Worm (Caenorhabditis elegans) whole organism, midembryonic: ENCODE results near the gene scl-9.
A peak's percentile ranks its signal among the peaks of the same experiment; 100 is the strongest.

Source experiments
- T22C8.4 ChIP-seq: fragments of 200-800 bp; sonication (Bioruptor generic); IDR thresholded peaks from 2 replicates; pipeline ENCODE4 v1.3.6; 2022; ENCODE audit warnings: missing genetic modification characterization, missing compliant biosample characterization
- cog-1 ChIP-seq: sonication (generic microtip); optimal IDR thresholded peaks from 2 replicates; lab custom pipeline; 2016; ENCODE audit warnings: missing genetic modification characterization, missing compliant biosample characterization
- flt-1 ChIP-seq: fragments of 200-800 bp; sonication (Bioruptor generic); IDR thresholded peaks from 2 replicates; pipeline ENCODE4 v1.3.6; 2022; ENCODE audit warnings: missing genetic modification characterization, missing compliant biosample characterization
- klf-2 ChIP-seq: fragments of 200-800 bp; sonication (Bioruptor generic); conservative IDR thresholded peaks from 2 replicates; pipeline ENCODE4 v1.3.6; 2022; ENCODE audit warnings: missing genetic modification reagents, missing genetic modification characterization, missing compliant biosample characterization
- med-1 ChIP-seq: sonication (generic microtip); optimal IDR thresholded peaks from 2 replicates; lab custom pipeline; 2017; ENCODE audit warnings: missing genetic modification characterization, mild to moderate bottlenecking, missing compliant biosample characterization, antibody characterized with exemption, missing genetic modification reagents; ENCODE audit not compliant: insufficient read depth
- ref-1 ChIP-seq: fragments of 200-800 bp; sonication (Bioruptor generic); conservative IDR thresholded peaks from 2 replicates; pipeline ENCODE4 v1.3.6; 2022; ENCODE audit warnings: missing genetic modification reagents, missing genetic modification characterization, missing compliant biosample characterization
- tab-1 ChIP-seq: fragments of 200-800 bp; sonication (Bioruptor generic); IDR thresholded peaks from 2 replicates; pipeline ENCODE4 v1.3.6; 2022; ENCODE audit warnings: missing genetic modification characterization, missing compliant biosample characterization
- ztf-23 ChIP-seq: fragments of 200-800 bp; sonication (Bioruptor generic); IDR thresholded peaks from 2 replicates; pipeline ENCODE4 v1.3.6; 2022; ENCODE audit warnings: missing genetic modification reagents, missing genetic modification characterization, missing compliant biosample characterization
- ztf-29 ChIP-seq: fragments of 200-800 bp; sonication (Bioruptor generic); IDR thresholded peaks from 2 replicates; pipeline ENCODE4 v1.3.6; 2022; ENCODE audit warnings: missing genetic modification reagents, missing genetic modification characterization, missing compliant biosample characterization

scl-9 gene

ce11 chrIV:13046848-13047247 lies at the start of gene scl-9:
TSS of gene scl-9 (plus strand) at chrIV:13047148.
- TF ChIP-seq klf-2 (no peak), tab-1 (GFP tag; lab: Robert Waterston, UW) (no peak), cog-1 (tag; lab: Kevin White, UChicago) (no peak), ztf-29 (GFP tag; lab: Robert Waterston, UW) (no peak), ref-1 (GFP tag; lab: Robert Waterston, UW) (no peak), T22C8.4 (GFP tag; lab: Robert Waterston, UW) (no peak), ztf-23 (GFP tag; lab: Robert Waterston, UW) (no peak), flt-1 (GFP tag; lab: Robert Waterston, UW) (no peak), med-1 (GFP tag; lab: Kevin White, UChicago) (no peak)

ce11 chrIV:12997560-12997959 lies 49.4 kb upstream of the scl-9 start:
- TF ChIP-seq med-1 (GFP tag; lab: Kevin White, UChicago) = no peak
- TF ChIP-seq ztf-29 (GFP tag; lab: Robert Waterston, UW) = no peak
- no peak for TF ChIP-seq ref-1 (GFP tag; lab: Robert Waterston, UW)
- TF ChIP-seq tab-1 (GFP tag; lab: Robert Waterston, UW) = no peak
- TF ChIP-seq klf-2 = no peak
- TF ChIP-seq flt-1 (GFP tag; lab: Robert Waterston, UW) = no peak
- TF ChIP-seq T22C8.4 (GFP tag; lab: Robert Waterston, UW) = no peak
- no peak for TF ChIP-seq ztf-23 (GFP tag; lab: Robert Waterston, UW)
- no peak for TF ChIP-seq cog-1 (tag; lab: Kevin White, UChicago)

- no peak for TF ChIP-seq ztf-23 (GFP tag; lab: Robert Waterston, UW)
- no peak for TF ChIP-seq med-1 (GFP tag; lab: Kevin White, UChicago)
- TF ChIP-seq flt-1 (GFP tag; lab: Robert Waterston, UW) = 0 out of 2 replicates have a peak, but pooled peaks have one; percentile 40
Observed at ce11 chrIV:12999087-12999486, 47.9 kb upstream of the scl-9 start.

ce11 chrIV:13008405-13009208 lies 38.3 kb upstream of the scl-9 start, which contains the start of gene mbk-2:
TSS of gene mbk-2 (plus strand) at chrIV:13009158.
- TF ChIP-seq ref-1 (GFP tag; lab: Robert Waterston, UW) = no peak
- TF ChIP-seq cog-1 (tag; lab: Kevin White, UChicago) = no peak
- no peak for TF ChIP-seq ztf-23 (GFP tag; lab: Robert Waterston, UW)

- no peak for TF ChIP-seq T22C8.4 (GFP tag; lab: Robert Waterston, UW)
- no peak for TF ChIP-seq ztf-29 (GFP tag; lab: Robert Waterston, UW)
- no peak for TF ChIP-seq flt-1 (GFP tag; lab: Robert Waterston, UW)
- no peak for TF ChIP-seq tab-1 (GFP tag; lab: Robert Waterston, UW)
- TF ChIP-seq cog-1 (tag; lab: Kevin White, UChicago) = no peak
Observed at ce11 chrIV:13009507-13009906, 37.4 kb upstream of the scl-9 start.

- TF ChIP-seq flt-1 (GFP tag; lab: Robert Waterston, UW) (no peak), ztf-23 (GFP tag; lab: Robert Waterston, UW) (no peak), T22C8.4 (GFP tag; lab: Robert Waterston, UW) (no peak), ref-1 (GFP tag; lab: Robert Waterston, UW) (no peak), klf-2 (no peak), ztf-29 (GFP tag; lab: Robert Waterston, UW) (no peak), tab-1 (GFP tag; lab: Robert Waterston, UW) (no peak), med-1 (GFP tag; lab: Kevin White, UChicago) (no peak), cog-1 (tag; lab: Kevin White, UChicago) (no peak)
Observed at ce11 chrIV:13013231-13013630, 33.7 kb upstream of the scl-9 start.

- TF ChIP-seq ztf-29 (GFP tag; lab: Robert Waterston, UW) = no peak
- TF ChIP-seq T22C8.4 (GFP tag; lab: Robert Waterston, UW) = no peak
- no peak for TF ChIP-seq cog-1 (tag; lab: Kevin White, UChicago)
- no peak for TF ChIP-seq ref-1 (GFP tag; lab: Robert Waterston, UW)
- TF ChIP-seq med-1 (GFP tag; lab: Kevin White, UChicago) = no peak
- TF ChIP-seq ztf-23 (GFP tag; lab: Robert Waterston, UW) = no peak
- no peak for TF ChIP-seq tab-1 (GFP tag; lab: Robert Waterston, UW)
- no peak for TF ChIP-seq flt-1 (GFP tag; lab: Robert Waterston, UW)
- no peak for TF ChIP-seq klf-2
Observed at ce11 chrIV:13013711-13014341, 33.1 kb upstream of the scl-9 start.

- TF ChIP-seq med-1 (GFP tag; lab: Kevin White, UChicago) = no peak
- peak; percentile 5 for TF ChIP-seq cog-1 (tag; lab: Kevin White, UChicago)
- no peak for TF ChIP-seq ref-1 (GFP tag; lab: Robert Waterston, UW)
- TF ChIP-seq T22C8.4 (GFP tag; lab: Robert Waterston, UW) = no peak
Observed at ce11 chrIV:13015801-13016404, 31.0 kb upstream of the scl-9 start.

- TF ChIP-seq T22C8.4 (GFP tag; lab: Robert Waterston, UW) (no peak), ztf-23 (GFP tag; lab: Robert Waterston, UW) (0 out of 2 replicates have a peak, but pooled peaks have one; percentile 61)
Observed at ce11 chrIV:13016820-13017219, 30.1 kb upstream of the scl-9 start.
